Worm (Caenorhabditis elegans): ENCODE measurements around the gene C48B4.9.

The C48B4.9 gene

ce11 chrIII:9592118-9592517 is 29.0 kb upstream of the C48B4.9 start, which contains the start of gene acox-1.5:
TSS of gene acox-1.5 (minus strand) at chrIII:9592192.
- TF ChIP-seq hnd-1 (tag; optimal IDR thresholded peaks at IDR 0.05) (no peak), ets-7 (tag; optimal IDR thresholded peaks at IDR 0.05) (no peak), tbx-37 (GFP tag; conservative IDR thresholded peaks at IDR 0.05) (no peak), pes-1 (GFP tag; IDR thresholded peaks at IDR 0.05) (no peak), hmbx-1 (tag; optimal IDR thresholded peaks at IDR 0.05) (no peak), ama-1 (optimal IDR thresholded peaks at IDR 0.05) (no peak), scrt-1 (GFP tag; IDR thresholded peaks at IDR 0.05) (no peak), aly-1 (tag; optimal IDR thresholded peaks at IDR 0.05) (no peak), F13C5.2 (tag; optimal IDR thresholded peaks at IDR 0.05) (no peak), hmg-4 (GFP tag; optimal IDR thresholded peaks at IDR 0.05) (no peak), tra-4 (tag; optimal IDR thresholded peaks at IDR 0.05) (no peak), ceh-36 (tag; optimal IDR thresholded peaks at IDR 0.05) (no peak), flt-1 (GFP tag; IDR thresholded peaks at IDR 0.05) (no peak), ceh-13 (GFP tag; optimal IDR thresholded peaks at IDR 0.05) (no peak), B0310.2 (tag; optimal IDR thresholded peaks at IDR 0.05) (no peak), tbx-11 (GFP tag; IDR thresholded peaks at IDR 0.05) (no peak)

- TF ChIP-seq ama-1 (optimal IDR thresholded peaks at IDR 0.05) (no peak), hmbx-1 (tag; optimal IDR thresholded peaks at IDR 0.05) (no peak), ceh-36 (tag; optimal IDR thresholded peaks at IDR 0.05) (no peak), ets-7 (tag; optimal IDR thresholded peaks at IDR 0.05) (no peak), hmg-4 (GFP tag; optimal IDR thresholded peaks at IDR 0.05) (no peak), aly-1 (tag; optimal IDR thresholded peaks at IDR 0.05) (no peak), flt-1 (GFP tag; IDR thresholded peaks at IDR 0.05) (no peak)
These were observed 27.1 kb upstream of the C48B4.9 start for ce11 chrIII:9590212-9590611.

ce11 chrIII:9585314-9585713 is 22.2 kb upstream of the C48B4.9 start:
- no peak for TF ChIP-seq ets-7 (tag; optimal IDR thresholded peaks at IDR 0.05)
- no peak for TF ChIP-seq B0310.2 (tag; optimal IDR thresholded peaks at IDR 0.05)
- TF ChIP-seq ama-1 (optimal IDR thresholded peaks at IDR 0.05) = no peak
- no peak for TF ChIP-seq tbx-37 (GFP tag; conservative IDR thresholded peaks at IDR 0.05)
- no peak for TF ChIP-seq pes-1 (GFP tag; IDR thresholded peaks at IDR 0.05)
- TF ChIP-seq F13C5.2 (tag; optimal IDR thresholded peaks at IDR 0.05) = no peak
- TF ChIP-seq scrt-1 (GFP tag; IDR thresholded peaks at IDR 0.05) = no peak
- TF ChIP-seq aly-1 (tag; optimal IDR thresholded peaks at IDR 0.05) = no peak
- no peak for TF ChIP-seq flt-1 (GFP tag; IDR thresholded peaks at IDR 0.05)

- TF ChIP-seq tra-4 (tag; optimal IDR thresholded peaks at IDR 0.05) (no peak), tbx-37 (GFP tag; conservative IDR thresholded peaks at IDR 0.05) (no peak), hmg-4 (GFP tag; optimal IDR thresholded peaks at IDR 0.05) (no peak), tbx-11 (GFP tag; IDR thresholded peaks at IDR 0.05) (no peak), ama-1 (optimal IDR thresholded peaks at IDR 0.05) (no peak), pes-1 (GFP tag; IDR thresholded peaks at IDR 0.05) (no peak), B0310.2 (tag; optimal IDR thresholded peaks at IDR 0.05) (no peak), scrt-1 (GFP tag; IDR thresholded peaks at IDR 0.05) (no peak), F13C5.2 (tag; optimal IDR thresholded peaks at IDR 0.05) (no peak), hmbx-1 (tag; optimal IDR thresholded peaks at IDR 0.05) (no peak), hnd-1 (tag; optimal IDR thresholded peaks at IDR 0.05) (no peak), ets-7 (tag; optimal IDR thresholded peaks at IDR 0.05) (no peak), flt-1 (GFP tag; IDR thresholded peaks at IDR 0.05) (no peak), ceh-13 (GFP tag; optimal IDR thresholded peaks at IDR 0.05) (no peak), sea-1 (GFP tag; conservative IDR thresholded peaks at IDR 0.05) (no peak), aly-1 (tag; optimal IDR thresholded peaks at IDR 0.05) (no peak), ceh-36 (tag; optimal IDR thresholded peaks at IDR 0.05) (no peak)
These were observed 20.1 kb upstream of the C48B4.9 start for ce11 chrIII:9583224-9583623.

- TF ChIP-seq ceh-13 (GFP tag; optimal IDR thresholded peaks at IDR 0.05) (no peak), hmg-4 (GFP tag; optimal IDR thresholded peaks at IDR 0.05) (no peak), ceh-36 (tag; optimal IDR thresholded peaks at IDR 0.05) (no peak), sea-1 (GFP tag; conservative IDR thresholded peaks at IDR 0.05) (no peak), hmbx-1 (tag; optimal IDR thresholded peaks at IDR 0.05) (no peak), aly-1 (tag; optimal IDR thresholded peaks at IDR 0.05) (no peak), pes-1 (GFP tag; IDR thresholded peaks at IDR 0.05) (no peak), scrt-1 (GFP tag; IDR thresholded peaks at IDR 0.05) (no peak), ets-7 (tag; optimal IDR thresholded peaks at IDR 0.05) (no peak), tra-4 (tag; optimal IDR thresholded peaks at IDR 0.05) (no peak), tbx-11 (GFP tag; IDR thresholded peaks at IDR 0.05) (no peak), F13C5.2 (tag; optimal IDR thresholded peaks at IDR 0.05) (no peak), hnd-1 (tag; optimal IDR thresholded peaks at IDR 0.05) (no peak), ama-1 (optimal IDR thresholded peaks at IDR 0.05) (no peak), flt-1 (GFP tag; IDR thresholded peaks at IDR 0.05) (no peak), tbx-37 (GFP tag; conservative IDR thresholded peaks at IDR 0.05) (no peak), B0310.2 (tag; optimal IDR thresholded peaks at IDR 0.05) (no peak)
These were observed 19.1 kb upstream of the C48B4.9 start, which contains the start of gene C48B4.3 for ce11 chrIII:9582240-9582639. TSS of gene C48B4.3 (minus strand) at chrIII:9582388.

ce11 chrIII:9580039-9580891 is 17.1 kb upstream of the C48B4.9 start, which contains the start of gene ced-7:
TSS of gene ced-7 (minus strand) at chrIII:9580089.
- TF ChIP-seq ets-7 (tag; optimal IDR thresholded peaks at IDR 0.05) (no peak), tbx-11 (GFP tag; IDR thresholded peaks at IDR 0.05) (no peak), tbx-37 (GFP tag; conservative IDR thresholded peaks at IDR 0.05) (no peak), flt-1 (GFP tag; IDR thresholded peaks at IDR 0.05) (no peak), hmg-4 (GFP tag; optimal IDR thresholded peaks at IDR 0.05) (no peak), tra-4 (tag; optimal IDR thresholded peaks at IDR 0.05) (no peak), ceh-13 (GFP tag; optimal IDR thresholded peaks at IDR 0.05) (no peak), ama-1 (optimal IDR thresholded peaks at IDR 0.05) (no peak), sea-1 (GFP tag; conservative IDR thresholded peaks at IDR 0.05) (no peak)

- no peak for TF ChIP-seq tbx-37 (GFP tag; conservative IDR thresholded peaks at IDR 0.05)
- TF ChIP-seq ceh-13 (GFP tag; optimal IDR thresholded peaks at IDR 0.05) = no peak
- no peak for TF ChIP-seq tra-4 (tag; optimal IDR thresholded peaks at IDR 0.05)
- no peak for TF ChIP-seq sea-1 (GFP tag; conservative IDR thresholded peaks at IDR 0.05)
- no peak for TF ChIP-seq hnd-1 (tag; optimal IDR thresholded peaks at IDR 0.05)
- TF ChIP-seq hmg-4 (GFP tag; optimal IDR thresholded peaks at IDR 0.05) = no peak
- TF ChIP-seq aly-1 (tag; optimal IDR thresholded peaks at IDR 0.05) = no peak
- TF ChIP-seq hmbx-1 (tag; optimal IDR thresholded peaks at IDR 0.05) = no peak
- TF ChIP-seq ama-1 (optimal IDR thresholded peaks at IDR 0.05) = no peak
- TF ChIP-seq B0310.2 (tag; optimal IDR thresholded peaks at IDR 0.05) = no peak
- no peak for TF ChIP-seq F13C5.2 (tag; optimal IDR thresholded peaks at IDR 0.05)
- TF ChIP-seq tbx-11 (GFP tag; IDR thresholded peaks at IDR 0.05) = no peak
- no peak for TF ChIP-seq pes-1 (GFP tag; IDR thresholded peaks at IDR 0.05)
- TF ChIP-seq ets-7 (tag; optimal IDR thresholded peaks at IDR 0.05) = no peak
- no peak for TF ChIP-seq ceh-36 (tag; optimal IDR thresholded peaks at IDR 0.05)
- TF ChIP-seq scrt-1 (GFP tag; IDR thresholded peaks at IDR 0.05) = no peak
- no peak for TF ChIP-seq flt-1 (GFP tag; IDR thresholded peaks at IDR 0.05)
These were observed 7.7 kb upstream of the C48B4.9 start for ce11 chrIII:9570869-9571268.
